Worm (Caenorhabditis elegans) whole organism, L2 larva: Measurements from ENCODE around the gene sre-48.

Experiments used
- C34F6.9 ChIP-seq: fragments of 150-350 bp; optimal IDR thresholded peaks from 2 replicates; lab custom pipeline; 2014; ENCODE audit warnings: missing biosample characterization, missing genetic modification characterization
- alr-1 ChIP-seq: fragments of 150-350 bp; optimal IDR thresholded peaks from 2 replicates; lab custom pipeline; 2014; ENCODE audit warnings: missing biosample characterization, missing genetic modification characterization
- aly-2 ChIP-seq: fragments of 150-350 bp; optimal IDR thresholded peaks from 2 replicates; lab custom pipeline; 2014; ENCODE audit warnings: missing biosample characterization, missing genetic modification characterization
- crh-2 ChIP-seq: sonication (generic microtip); optimal IDR thresholded peaks from 2 replicates; lab custom pipeline; 2017; ENCODE audit warnings: missing biosample characterization, missing genetic modification characterization
- elt-1 ChIP-seq: fragments of 150-350 bp; optimal IDR thresholded peaks from 2 replicates; lab custom pipeline; 2014; ENCODE audit warnings: missing biosample characterization, missing genetic modification characterization
- elt-3 ChIP-seq: sonication (generic microtip); optimal IDR thresholded peaks from 2 replicates; lab custom pipeline; 2017; ENCODE audit warnings: missing biosample characterization, missing genetic modification characterization
- gmeb-1 ChIP-seq: fragments of 150-350 bp; optimal IDR thresholded peaks from 2 replicates; lab custom pipeline; 2014; ENCODE audit warnings: missing biosample characterization, missing genetic modification characterization
- lin-39 ChIP-seq: fragments of 150-350 bp; optimal IDR thresholded peaks from 2 replicates; lab custom pipeline; 2014; ENCODE audit warnings: missing biosample characterization, missing genetic modification reagents, missing genetic modification characterization
- nhr-11 ChIP-seq: fragments of 150-350 bp; optimal IDR thresholded peaks from 2 replicates; lab custom pipeline; 2014; ENCODE audit warnings: missing biosample characterization, missing genetic modification characterization
- nhr-129 ChIP-seq: fragments of 150-350 bp; optimal IDR thresholded peaks from 2 replicates; lab custom pipeline; 2014; ENCODE audit warnings: missing biosample characterization, missing genetic modification characterization
- nhr-23 ChIP-seq: fragments of 150-350 bp; optimal IDR thresholded peaks from 2 replicates; lab custom pipeline; 2014; ENCODE audit warnings: missing biosample characterization, missing genetic modification reagents, missing genetic modification characterization
- zag-1 ChIP-seq: fragments of 150-350 bp; optimal IDR thresholded peaks from 2 replicates; lab custom pipeline; 2014; ENCODE audit warnings: missing biosample characterization, missing genetic modification characterization
- ztf-11 ChIP-seq: sonication (generic microtip); optimal IDR thresholded peaks from 2 replicates; lab custom pipeline; 2017; ENCODE audit warnings: missing biosample characterization, missing genetic modification characterization
- ztf-4 ChIP-seq: fragments of 150-350 bp; optimal IDR thresholded peaks from 2 replicates; lab custom pipeline; 2014; ENCODE audit warnings: missing biosample characterization, missing genetic modification characterization

DNA sequence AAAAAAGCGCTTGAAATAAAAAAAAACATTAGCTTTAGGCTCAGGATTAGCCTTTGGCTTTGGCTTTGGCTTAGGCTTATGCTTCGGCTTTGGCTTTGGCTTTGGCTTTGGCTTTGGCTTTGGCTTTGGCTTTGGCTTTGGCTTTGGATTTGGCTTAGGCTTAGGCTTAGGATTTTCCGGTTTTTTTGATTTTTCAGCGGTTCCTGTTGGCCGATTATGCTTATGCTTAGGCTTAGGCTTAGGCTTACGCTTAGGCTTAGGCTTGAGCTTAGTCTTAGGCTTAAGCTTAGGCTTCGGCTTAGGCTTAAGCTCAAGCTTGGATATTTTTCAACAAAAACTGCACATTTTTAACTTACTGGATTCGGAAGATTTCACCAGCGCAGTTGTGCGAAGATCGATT lies 5.5 kb downstream of the sre-48 start:
- no peak for TF ChIP-seq C34F6.9
- no peak for TF ChIP-seq alr-1 (tag; lab: Kevin White, UChicago)
- no peak for TF ChIP-seq ztf-4 (tag; lab: Kevin White, UChicago)
- no peak for TF ChIP-seq crh-2 (tag; lab: Kevin White, UChicago)
- no peak for TF ChIP-seq nhr-23 (tag; lab: Kevin White, UChicago)
- no peak for TF ChIP-seq aly-2 (tag; lab: Kevin White, UChicago)
- no peak for TF ChIP-seq nhr-129 (tag; lab: Kevin White, UChicago)
- no peak for TF ChIP-seq elt-1 (tag; lab: Kevin White, UChicago)
- no peak for TF ChIP-seq zag-1 (tag; lab: Kevin White, UChicago)
- TF ChIP-seq nhr-11 (tag; lab: Kevin White, UChicago): no peak
- no peak for TF ChIP-seq ztf-11
- TF ChIP-seq elt-3 (tag; lab: Kevin White, UChicago): no peak
- TF ChIP-seq gmeb-1 (tag; lab: Kevin White, UChicago): no peak
- TF ChIP-seq lin-39 (tag; lab: Kevin White, UChicago): no peak
